Worm (Caenorhabditis elegans) whole organism, young adult: Measurements from ENCODE around the gene ZC262.13.

ENCODE experiments used
- T07F8.4 ChIP-seq: sonication (generic microtip); optimal IDR thresholded peaks from 2 replicates; lab custom pipeline; 2016; ENCODE audit warnings: mild to moderate bottlenecking, missing genetic modification characterization, moderate library complexity, missing compliant biosample characterization
- Y95B8A.8 ChIP-seq: fragments of 200-800 bp; sonication (Bioruptor generic); IDR thresholded peaks from 2 replicates; pipeline ENCODE4 v1.3.6; 2022; ENCODE audit warnings: missing genetic modification reagents, missing genetic modification characterization, missing compliant biosample characterization
- dpl-1 ChIP-seq: fragments of 150-350 bp; optimal IDR thresholded peaks from 2 replicates; lab custom pipeline; 2014; ENCODE audit warnings: missing biosample characterization, missing genetic modification reagents, missing genetic modification characterization
- rcor-1 ChIP-seq: fragments of 200-800 bp; sonication (Bioruptor generic); IDR thresholded peaks from 2 replicates; pipeline ENCODE4 v1.3.6; 2022; ENCODE audit warnings: missing genetic modification reagents, missing genetic modification characterization, missing compliant biosample characterization
- sea-2 ChIP-seq: fragments of 200-800 bp; sonication (Bioruptor generic); IDR thresholded peaks from 2 replicates; pipeline ENCODE4 v1.3.6; 2022; ENCODE audit warnings: missing genetic modification characterization, missing compliant biosample characterization
- zim-3 ChIP-seq: sonication (generic microtip); optimal IDR thresholded peaks from 2 replicates; lab custom pipeline; 2017; ENCODE audit warnings: mild to moderate bottlenecking, missing genetic modification characterization, moderate library complexity, missing compliant biosample characterization

ce11 chrIII:8370846-8371257 is 44.8 kb downstream of the ZC262.13 start:
- no peak for TF ChIP-seq Y95B8A.8 (GFP tag; lab: Robert Waterston, UW)
- TF ChIP-seq sea-2 (GFP tag; lab: Robert Waterston, UW), result no peak
- no peak for TF ChIP-seq rcor-1 (GFP tag; lab: Robert Waterston, UW)
- no peak for TF ChIP-seq dpl-1 (GFP tag; lab: Kevin White, UChicago)
- no peak for TF ChIP-seq zim-3
- TF ChIP-seq T07F8.4 (tag; lab: Kevin White, UChicago), result no peak
